Fruit fly (Drosophila melanogaster): ENCODE data around the gene Myo31DF.

- TF ChIP-seq toe (GFP tag; optimal IDR thresholded peaks at IDR 0.05): no peak
- peak; percentile 26 for TF ChIP-seq cic (GFP tag; optimal IDR thresholded peaks at IDR 0.05)
- peak; percentile 11 for TF ChIP-seq Mnt (GFP tag; optimal IDR thresholded peaks at IDR 0.05)
- no peak for TF ChIP-seq tj (GFP tag; optimal IDR thresholded peaks at IDR 0.05)
- TF ChIP-seq CG5204 (GFP tag; optimal IDR thresholded peaks at IDR 0.05): no peak
- TF ChIP-seq CG11617 (GFP tag; optimal IDR thresholded peaks at IDR 0.05): no peak
Observed at dm6 chr2L:10502244-10502643, 4.3 kb downstream of the Myo31DF start.
